Worm (Caenorhabditis elegans) whole organism, L1 larva: ENCODE results near the gene T08G5.3.
"Not testable (repeated sequence)": the region's sequence is repeated elsewhere in the genome, so short reads cannot be mapped to it uniquely, and the experiment has no call there.

Experiments
- Y116A8C.19 ChIP-seq: sonication (generic microtip); optimal IDR thresholded peaks from 2 replicates; lab custom pipeline; 2016; ENCODE audit warnings: missing compliant biosample characterization, missing genetic modification characterization, borderline replicate concordance
- aha-1 ChIP-seq: fragments of 150-350 bp; optimal IDR thresholded peaks from 2 replicates; lab custom pipeline; 2014; ENCODE audit warnings: missing biosample characterization, missing genetic modification characterization
- aly-2 ChIP-seq: fragments of 150-350 bp; optimal IDR thresholded peaks from 2 replicates; lab custom pipeline; 2014; ENCODE audit warnings: missing biosample characterization, missing genetic modification characterization
- ama-1 ChIP-seq: fragments of 150-350 bp; optimal IDR thresholded peaks from 2 replicates; lab custom pipeline; 2014
- blmp-1 ChIP-seq: fragments of 150-350 bp; optimal IDR thresholded peaks from 2 replicates; lab custom pipeline; 2014; ENCODE audit warnings: missing biosample characterization, missing genetic modification characterization
- ceh-82 ChIP-seq, 3 experiments: fragments of 150-350 bp in 1 of 3; sonication (generic microtip) in 2 of 3; optimal IDR thresholded peaks; 2 replicates each; lab custom pipeline; 2014 to 2017; ENCODE audit warnings: missing biosample characterization in 3 of 3, missing genetic modification characterization in 3 of 3
- dpl-1 ChIP-seq, 3 experiments: fragments of 150-350 bp in 2 of 3; sonication (generic microtip) in 1 of 3; optimal IDR thresholded peaks; 2 replicates each; lab custom pipeline; 2014 to 2017; ENCODE audit warnings: missing biosample characterization in 3 of 3, missing genetic modification characterization in 3 of 3, missing genetic modification reagents in 3 of 3
- dsc-1 ChIP-seq: sonication (generic microtip); optimal IDR thresholded peaks from 2 replicates; lab custom pipeline; 2016; ENCODE audit warnings: mild to moderate bottlenecking, missing genetic modification characterization, missing compliant biosample characterization
- efl-1 ChIP-seq, 4 experiments: fragments of 150-350 bp; optimal IDR thresholded peaks in 3 of 4; peaks in 1 of 4; 1 replicate in 1 of 4; 2 replicates in 3 of 4; lab custom pipeline; 2014; ENCODE audit warnings: missing biosample characterization in 2 of 4, missing genetic modification characterization in 2 of 4, missing genetic modification reagents in 2 of 4
- efl-3 ChIP-seq: fragments of 200-800 bp; sonication (Bioruptor generic); optimal IDR thresholded peaks from 2 replicates; lab custom pipeline; 2018; ENCODE audit warnings: mild to moderate bottlenecking, missing genetic modification characterization, missing compliant biosample characterization
- elt-2 ChIP-seq: sonication (generic microtip); optimal IDR thresholded peaks from 2 replicates; lab custom pipeline; 2016; ENCODE audit warnings: missing genetic modification characterization, mild to moderate bottlenecking, inconsistent platforms, missing compliant biosample characterization, missing genetic modification reagents
- elt-3 ChIP-seq, 6 experiments: fragments of 150-350 bp in 1 of 6; sonication (generic microtip); optimal IDR thresholded peaks; 2 replicates each; lab custom pipeline; 2017 to 2018; ENCODE audit warnings: missing biosample characterization in 6 of 6, missing genetic modification characterization in 6 of 6, inconsistent platforms in 1 of 6
- fkh-10 ChIP-seq: sonication (generic microtip); optimal IDR thresholded peaks from 2 replicates; lab custom pipeline; 2017; ENCODE audit warnings: missing biosample characterization, missing genetic modification reagents, missing genetic modification characterization
- fkh-4 ChIP-seq: sonication (generic microtip); optimal IDR thresholded peaks from 2 replicates; lab custom pipeline; 2016; ENCODE audit warnings: missing compliant biosample characterization, missing genetic modification characterization, borderline replicate concordance
- fos-1 ChIP-seq: fragments of 150-350 bp; optimal IDR thresholded peaks from 2 replicates; lab custom pipeline; 2014; ENCODE audit warnings: missing biosample characterization, missing genetic modification characterization
- grh-1 ChIP-seq: fragments of 200-800 bp; sonication (Bioruptor generic); IDR thresholded peaks from 2 replicates; pipeline ENCODE4 v1.3.6; 2022; ENCODE audit warnings: missing genetic modification reagents, missing genetic modification characterization, missing compliant biosample characterization
- irx-1 ChIP-seq: sonication (generic microtip); optimal IDR thresholded peaks from 2 replicates; lab custom pipeline; 2016; ENCODE audit warnings: missing genetic modification characterization, missing compliant biosample characterization
- isw-1 ChIP-seq: fragments of 200-800 bp; sonication (Bioruptor generic); IDR thresholded peaks from 2 replicates; pipeline ENCODE4 v1.3.6; 2022; ENCODE audit warnings: missing genetic modification characterization, missing compliant biosample characterization
- jun-1 ChIP-seq: fragments of 150-350 bp; optimal IDR thresholded peaks from 2 replicates; lab custom pipeline; 2014; ENCODE audit warnings: missing biosample characterization, missing genetic modification reagents, missing genetic modification characterization
- lin-14 ChIP-seq: fragments of 200-800 bp; sonication (Bioruptor generic); optimal IDR thresholded peaks from 2 replicates; lab custom pipeline; 2018; ENCODE audit warnings: mild to moderate bottlenecking, missing genetic modification characterization, moderate library complexity, missing compliant biosample characterization
- lin-15B ChIP-seq: fragments of 150-350 bp; sonication (generic microtip); optimal IDR thresholded peaks from 3 replicates; lab custom pipeline; 2014; ENCODE audit warnings: missing biosample characterization, missing genetic modification characterization
- lin-35 ChIP-seq, 2 experiments: fragments of 150-350 bp; optimal IDR thresholded peaks; 2 replicates each; lab custom pipeline; 2014; ENCODE audit warnings: missing biosample characterization in 2 of 2, missing genetic modification characterization in 2 of 2, missing genetic modification reagents in 2 of 2
- lsy-2 ChIP-seq, 2 experiments: fragments of 150-350 bp; optimal IDR thresholded peaks; 2 replicates each; lab custom pipeline; 2014; ENCODE audit warnings: missing biosample characterization in 2 of 2, missing genetic modification characterization in 2 of 2
- mab-9 ChIP-seq: fragments of 200-800 bp; sonication (Bioruptor generic); IDR thresholded peaks from 2 replicates; pipeline ENCODE4 v1.3.6; 2022; ENCODE audit warnings: missing genetic modification reagents, missing genetic modification characterization, missing compliant biosample characterization
- nhr-19 ChIP-seq: fragments of 200-800 bp; sonication (Bioruptor generic); conservative IDR thresholded peaks from 2 replicates; pipeline ENCODE4 v1.3.6; 2022; ENCODE audit warnings: missing genetic modification characterization, missing compliant biosample characterization
- nhr-20 ChIP-seq: sonication (generic microtip); optimal IDR thresholded peaks from 2 replicates; lab custom pipeline; 2016; ENCODE audit warnings: mild to moderate bottlenecking, missing genetic modification characterization, missing compliant biosample characterization
- nhr-237 ChIP-seq: fragments of 150-350 bp; optimal IDR thresholded peaks from 2 replicates; lab custom pipeline; 2014; ENCODE audit warnings: missing biosample characterization, missing genetic modification characterization
- nhr-47 ChIP-seq: sonication (generic microtip); optimal IDR thresholded peaks from 2 replicates; lab custom pipeline; 2016; ENCODE audit warnings: mild to moderate bottlenecking, missing genetic modification characterization, moderate library complexity, missing compliant biosample characterization
- nhr-71 ChIP-seq: sonication (generic microtip); optimal IDR thresholded peaks from 2 replicates; lab custom pipeline; 2016; ENCODE audit warnings: mild to moderate bottlenecking, missing genetic modification characterization, moderate library complexity, missing compliant biosample characterization
- nhr-76 ChIP-seq: sonication (generic microtip); optimal IDR thresholded peaks from 2 replicates; lab custom pipeline; 2017; ENCODE audit warnings: missing biosample characterization, missing genetic modification characterization
- nhr-77 ChIP-seq: fragments of 150-350 bp; optimal IDR thresholded peaks from 2 replicates; lab custom pipeline; 2014; ENCODE audit warnings: missing biosample characterization, missing genetic modification characterization
- nhr-85 ChIP-seq: sonication (generic microtip); peaks from one replicate; lab custom pipeline; 2016; ENCODE audit warnings: missing genetic modification characterization, inconsistent platforms, missing compliant biosample characterization
- nhr-90 ChIP-seq: sonication (generic microtip); optimal IDR thresholded peaks from 2 replicates; lab custom pipeline; 2016; ENCODE audit warnings: mild to moderate bottlenecking, missing genetic modification characterization, missing compliant biosample characterization; ENCODE audit not compliant: poor library complexity
- pax-3 ChIP-seq: fragments of 200-800 bp; sonication (Bioruptor generic); optimal IDR thresholded peaks from 2 replicates; lab custom pipeline; 2018; ENCODE audit warnings: mild to moderate bottlenecking, missing genetic modification characterization, moderate library complexity, missing compliant biosample characterization
- rnt-1 ChIP-seq: sonication (generic microtip); optimal IDR thresholded peaks from 2 replicates; lab custom pipeline; 2016; ENCODE audit warnings: mild to moderate bottlenecking, missing genetic modification characterization, moderate library complexity, missing compliant biosample characterization
- snpc-4 ChIP-seq: fragments of 150-350 bp; optimal IDR thresholded peaks from 2 replicates; lab custom pipeline; 2014; ENCODE audit warnings: missing biosample characterization, missing genetic modification characterization
- sox-4 ChIP-seq: sonication (generic microtip); optimal IDR thresholded peaks from 2 replicates; lab custom pipeline; 2016; ENCODE audit warnings: missing genetic modification characterization, missing compliant biosample characterization
- sup-37 ChIP-seq: fragments of 200-800 bp; sonication (Bioruptor generic); optimal IDR thresholded peaks from 2 replicates; lab custom pipeline; 2018; ENCODE audit warnings: mild to moderate bottlenecking, missing genetic modification characterization, missing compliant biosample characterization
- swsn-7 ChIP-seq: sonication (generic microtip); optimal IDR thresholded peaks from 2 replicates; lab custom pipeline; 2016; ENCODE audit warnings: missing genetic modification characterization, missing compliant biosample characterization
- tbx-2 ChIP-seq: sonication (generic microtip); optimal IDR thresholded peaks from 2 replicates; lab custom pipeline; 2016; ENCODE audit warnings: missing genetic modification characterization, missing compliant biosample characterization
- unc-86 ChIP-seq: sonication (generic microtip); optimal IDR thresholded peaks from 2 replicates; lab custom pipeline; 2016; ENCODE audit warnings: missing genetic modification characterization, missing compliant biosample characterization
- vab-15 ChIP-seq: sonication (generic microtip); optimal IDR thresholded peaks from 2 replicates; lab custom pipeline; 2017; ENCODE audit warnings: missing genotype, mild to moderate bottlenecking, missing genetic modification characterization, missing compliant biosample characterization
- xbp-1 ChIP-seq: sonication (generic microtip); optimal IDR thresholded peaks from 2 replicates; lab custom pipeline; 2016; ENCODE audit warnings: missing genetic modification characterization, missing compliant biosample characterization
- zip-4 ChIP-seq: fragments of 200-800 bp; sonication (Bioruptor generic); optimal IDR thresholded peaks from 2 replicates; lab custom pipeline; 2018; ENCODE audit warnings: mild to moderate bottlenecking, missing genetic modification characterization, moderate library complexity, missing compliant biosample characterization
- ztf-11 ChIP-seq, 2 experiments: sonication (generic microtip); optimal IDR thresholded peaks; 2 replicates each; lab custom pipeline; 2016 to 2017; ENCODE audit warnings: missing genetic modification characterization in 2 of 2, missing biosample characterization in 1 of 2, missing compliant biosample characterization in 1 of 2
- ztf-4 ChIP-seq: fragments of 150-350 bp; optimal IDR thresholded peaks from 2 replicates; lab custom pipeline; 2014; ENCODE audit warnings: missing biosample characterization, missing genetic modification characterization

Gene T08G5.3

ce11 chrV:14055097-14055496, 27.8 kb upstream of the T08G5.3 start (continued):
- TF ChIP-seq irx-1 (peak; percentile 99), nhr-76 (tag; lab: Kevin White, UChicago) (peak; percentile 1), efl-3 (GFP tag; lab: Kevin White, UChicago) (peak; percentile 94), jun-1 (peak; percentile 87), blmp-1 (tag; lab: Kevin White, UChicago) (peak; percentile 59), lin-15B (tag; lab: Kevin White, UChicago) (peak; percentile 65), xbp-1 (tag; lab: Kevin White, UChicago) (peak; percentile 96), isw-1 (GFP tag; lab: Robert Waterston, UW) (peak; percentile 99), lsy-2 (tag; optimal IDR thresholded peaks at IDR 0.05; lab: Kevin White, UChicago) (peak; percentile 87 to 91), fos-1 (tag; lab: Kevin White, UChicago) (peak; percentile 66), tbx-2 (peak; percentile 99), sup-37 (GFP tag; lab: Kevin White, UChicago) (peak; percentile 94), ceh-82 (tag; optimal IDR thresholded peaks at IDR 0.05; lab: Kevin White, UChicago) (peak; percentile 90 to 92 (median 91)), ztf-4 (tag; lab: Kevin White, UChicago) (peak; percentile 95), fkh-10 (GFP tag; lab: Kevin White, UChicago) (peak; percentile 29), vab-15 (tag; lab: Kevin White, UChicago) (peak; percentile 88), nhr-85 (peak; percentile 100), snpc-4 (peak; percentile 85), nhr-47 (peak; percentile 99), Y116A8C.19 (peak; percentile 98), nhr-77 (tag; lab: Kevin White, UChicago) (peak; percentile 82), aly-2 (tag; lab: Kevin White, UChicago) (peak; percentile 31), fkh-4 (peak; percentile 100), unc-86 (tag; lab: Kevin White, UChicago) (peak; percentile 94), lin-35 (GFP tag; optimal IDR thresholded peaks at IDR 0.05; lab: Kevin White, UChicago) (peak; percentile 83 to 89), dsc-1 (tag; lab: Kevin White, UChicago) (peak; percentile 99), nhr-90 (tag; lab: Kevin White, UChicago) (peak; percentile 100), nhr-237 (tag; lab: Kevin White, UChicago) (peak; percentile 63), elt-3 (tag; optimal IDR thresholded peaks at IDR 0.05; lab: Kevin White, UChicago) (peak in 4 of 6 experiments; percentile 18 to 85 (median 64)), nhr-71 (peak; percentile 99), elt-2 (peak; percentile 96), ama-1 (lab: Kevin White, UChicago) (peak; percentile 2), rnt-1 (tag; lab: Kevin White, UChicago) (peak; percentile 100), sox-4 (peak; percentile 98), zip-4 (GFP tag; lab: Kevin White, UChicago) (peak; percentile 92)
- TF ChIP-seq, all 84 proteins: peak for 70; not testable (repeated sequence) for 14

DNA sequence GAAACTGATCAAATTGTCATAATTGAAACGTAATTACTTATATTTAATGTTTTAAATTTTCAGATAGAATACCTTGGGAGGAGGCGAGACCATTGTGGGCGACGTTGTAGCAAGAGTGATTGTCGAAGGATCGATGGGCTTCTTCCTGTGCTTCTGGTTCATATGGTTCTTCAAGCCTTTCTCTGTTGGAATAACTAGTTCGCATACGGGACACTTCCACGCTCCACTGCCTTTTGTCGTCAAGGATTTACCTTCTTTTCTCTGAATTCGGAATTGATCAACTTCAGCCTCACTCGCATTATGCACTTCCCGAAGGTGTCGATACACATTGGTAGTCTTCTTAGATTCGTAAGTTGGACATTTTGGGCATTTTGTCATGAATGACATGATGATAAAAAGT, 22.0 kb upstream of the T08G5.3 start, which contains the start of gene F58D12.1:
TSS of gene F58D12.1 (plus strand) at position 301 of the 400 bp plus-strand sequence.
- not testable (repeated sequence) for TF ChIP-seq unc-86 (tag; lab: Kevin White, UChicago); nhr-47; aha-1 (tag; lab: Kevin White, UChicago)

ce11 chrV:14038328-14039084, 11.2 kb upstream of the T08G5.3 start, which contains the start of gene vps-39:
vps-39 (minus strand) TSS chrV:14038378.
- TF ChIP-seq swsn-7 (tag; lab: Kevin White, UChicago) (peak; percentile 44), lin-14 (GFP tag; lab: Kevin White, UChicago) (peak; percentile 67), mab-9 (GFP tag; lab: Robert Waterston, UW) (peak; percentile 91), pax-3 (tag; lab: Kevin White, UChicago) (peak; percentile 65), nhr-19 (GFP tag; lab: Robert Waterston, UW) (peak; percentile 97), dpl-1 (GFP tag; optimal IDR thresholded peaks at IDR 0.05; lab: Kevin White, UChicago) (peak; percentile 38 to 58 (median 39)), nhr-20 (tag; lab: Kevin White, UChicago) (peak; percentile 37), nhr-90 (tag; lab: Kevin White, UChicago) (peak; percentile 29), xbp-1 (tag; lab: Kevin White, UChicago) (peak; percentile 31), tbx-2 (peak; percentile 35), rnt-1 (tag; lab: Kevin White, UChicago) (peak; percentile 73), dsc-1 (tag; lab: Kevin White, UChicago) (peak; percentile 31), efl-1 (optimal IDR thresholded peaks at IDR 0.05; lab: Kevin White, UChicago) (peak; percentile 31 to 62), efl-1 (GFP tag; optimal IDR thresholded peaks at IDR 0.05 in 1 of 2; lab: Kevin White, UChicago) (peak; percentile 58 to 96), grh-1 (peak; percentile 96), isw-1 (GFP tag; lab: Robert Waterston, UW) (peak; percentile 96), ztf-11 (tag; optimal IDR thresholded peaks at IDR 0.05; lab: Kevin White, UChicago) (peak in 1 of 2 experiments; percentile 3), nhr-47 (peak; percentile 71), lin-35 (GFP tag; optimal IDR thresholded peaks at IDR 0.05; lab: Kevin White, UChicago) (peak in 1 of 2 experiments; percentile 48)
